Fruit fly (Drosophila melanogaster) whole organism, adult: ENCODE results near the gene CG34181.
A peak's percentile ranks its signal among the peaks of the same experiment; 100 is the strongest.

Experiments
- Crg-1 ChIP-seq: fragments of 200-800 bp; sonication (Bioruptor generic); optimal IDR thresholded peaks from 2 replicates; lab custom pipeline; 2016; ENCODE audit warnings: missing biosample characterization, missing genetic modification characterization
- cic ChIP-seq: fragments of 200-800 bp; sonication (Bioruptor generic); optimal IDR thresholded peaks from 2 replicates; lab custom pipeline; 2017; ENCODE audit warnings: missing biosample characterization, mild to moderate bottlenecking, missing genetic modification characterization, moderate library complexity
- toe ChIP-seq: fragments of 200-800 bp; sonication (Bioruptor generic); optimal IDR thresholded peaks from 2 replicates; lab custom pipeline; 2016; ENCODE audit warnings: missing biosample characterization, missing genetic modification characterization

DNA sequence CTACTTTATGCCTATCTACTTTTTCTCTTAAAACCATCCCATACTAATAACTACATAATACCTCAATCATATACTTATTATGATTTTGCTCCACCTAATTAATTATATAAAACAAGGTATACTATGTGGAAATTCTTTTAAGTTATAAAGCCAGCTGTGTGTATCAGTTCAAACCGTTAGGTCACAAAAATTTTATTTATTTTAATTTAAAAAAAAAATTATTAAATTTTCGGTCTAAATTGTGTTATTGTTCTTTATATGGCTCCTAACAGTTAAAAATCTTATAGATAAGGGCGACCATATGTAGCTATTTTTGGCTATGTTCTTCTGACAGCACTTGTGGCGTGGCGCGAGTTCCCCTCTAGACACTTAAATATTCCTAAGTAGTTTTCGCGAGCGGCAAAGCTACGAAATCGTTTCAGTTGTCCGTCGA lies 19.8 kb downstream of the CG34181 start, which contains the start of gene Aldh:
- TF ChIP-seq Crg-1 (peak; percentile 66), toe (GFP tag; lab: Kevin White, UChicago) (peak; percentile 72), cic (GFP tag; lab: Kevin White, UChicago) (peak; percentile 54)
